Fruit fly (Drosophila melanogaster): ENCODE results near the gene CG14628.

DNA sequence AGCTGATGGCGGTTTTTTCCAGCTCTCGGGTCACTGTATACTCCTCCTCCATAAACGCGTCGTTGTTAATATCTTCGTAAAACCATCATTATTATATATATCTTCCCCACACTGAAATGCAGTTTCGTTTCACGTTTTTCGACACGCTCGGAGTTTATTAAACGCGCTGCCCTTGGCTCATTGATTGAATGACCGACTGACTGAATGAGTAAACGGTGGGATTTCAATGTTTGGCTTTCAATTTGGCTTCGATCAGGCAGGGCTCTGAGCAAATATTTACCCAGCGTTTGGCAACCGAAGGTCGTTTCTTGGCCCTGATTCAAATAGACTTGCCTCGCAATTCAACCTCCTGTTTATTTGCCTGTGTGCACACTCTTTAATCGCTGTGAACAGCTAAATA is 35.3 kb upstream of the CG14628 start:
- TF ChIP-seq CG16779 (tag; optimal IDR thresholded peaks at IDR 0.05): no peak
- no peak for TF ChIP-seq fd85E (GFP tag; optimal IDR thresholded peaks at IDR 0.05)
- no peak for TF ChIP-seq svp (GFP tag)
- no peak for TF ChIP-seq ss (GFP tag; optimal IDR thresholded peaks at IDR 0.05)
- TF ChIP-seq CG1621 (tag; optimal IDR thresholded peaks at IDR 0.05): no peak
- TF ChIP-seq CG3919 (GFP tag; optimal IDR thresholded peaks at IDR 0.05): no peak
- no peak for TF ChIP-seq pdm3 (GFP tag; optimal IDR thresholded peaks at IDR 0.05)
- no peak for TF ChIP-seq CG8119 (GFP tag; IDR thresholded peaks at IDR 0.05)
- no peak for TF ChIP-seq OdsH (GFP tag; optimal IDR thresholded peaks at IDR 0.05)
- TF ChIP-seq dac (GFP tag; optimal IDR thresholded peaks at IDR 0.05): no peak
- TF ChIP-seq fkh (GFP tag; optimal IDR thresholded peaks at IDR 0.05): peak; percentile 7
- no peak for TF ChIP-seq esn (GFP tag; optimal IDR thresholded peaks at IDR 0.05)
- TF ChIP-seq Gug (GFP tag; IDR thresholded peaks at IDR 0.05): no peak

Data from whole organism, prepupa.